Fruit fly (Drosophila melanogaster): ENCODE results near the gene CG10651.

DNA sequence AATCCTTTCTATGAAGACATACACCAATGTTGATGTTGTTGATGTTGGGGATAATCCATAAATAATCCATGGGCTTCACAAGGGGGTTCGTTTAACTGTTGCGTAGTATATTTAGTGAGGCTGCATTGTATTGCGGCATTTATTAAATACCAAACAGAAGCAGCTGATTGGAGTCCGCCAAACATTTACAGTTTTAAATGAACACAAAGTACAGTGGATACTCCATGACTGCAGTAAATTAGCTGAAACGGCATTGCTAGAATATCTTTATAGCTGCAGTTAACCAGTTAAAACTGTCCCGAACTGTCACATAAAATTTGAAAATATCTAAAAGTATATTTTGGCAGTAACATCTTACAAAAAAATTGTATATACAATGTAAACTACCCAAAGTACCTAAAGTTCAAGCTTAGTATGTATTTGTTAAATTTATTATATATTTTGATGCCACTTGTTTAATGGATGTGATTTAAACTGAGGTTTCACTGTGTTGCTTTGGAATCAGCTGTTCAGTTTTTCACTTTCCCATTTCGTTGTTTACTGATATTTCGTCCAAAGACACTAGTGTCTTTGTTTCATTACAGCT lies 43.5 kb downstream of the CG10651 start, which contains the start of the genes CG10747 and Pyroxd1:
- TF ChIP-seq psq (optimal IDR thresholded peaks at IDR 0.05) (no peak), Sin3A (optimal IDR thresholded peaks at IDR 0.05) (no peak)

All from Kc167 (cell line).